Fruit fly (Drosophila melanogaster) whole organism, embryonic: Measurements from ENCODE around the gene Fancl.

Source experiments
- ATbp ChIP-seq: fragments of 200-800 bp; sonication (Bioruptor generic); optimal IDR thresholded peaks from 2 replicates; lab custom pipeline; 2017; ENCODE audit warnings: missing biosample characterization, mild to moderate bottlenecking, missing genetic modification characterization, missing genetic modification reagents
- Adf1 ChIP-seq: fragments of 200-800 bp; sonication (Bioruptor generic); IDR thresholded peaks from 2 replicates; pipeline ENCODE4 v1.3.6; 2022; ENCODE audit warnings: missing biosample characterization, missing genetic modification characterization
- Blimp-1 ChIP-seq: fragments of 200-800 bp; sonication (Bioruptor generic); optimal IDR thresholded peaks from 3 replicates; lab custom pipeline; 2018; ENCODE audit warnings: missing biosample characterization, missing genetic modification characterization, mild to moderate bottlenecking, moderate library complexity, missing genetic modification reagents
- CG10274 ChIP-seq: fragments of 200-800 bp; sonication (Bioruptor generic); optimal IDR thresholded peaks from 3 replicates; lab custom pipeline; 2017; ENCODE audit warnings: missing biosample characterization, mild to moderate bottlenecking, missing genetic modification characterization
- CG11456 ChIP-seq: fragments of 200-800 bp; sonication (Bioruptor generic); IDR thresholded peaks from 3 replicates; pipeline ENCODE4 v1.3.6; 2022; ENCODE audit warnings: missing biosample characterization, missing genetic modification characterization
- CG12104 ChIP-seq: fragments of 200-800 bp; sonication (Bioruptor generic); optimal IDR thresholded peaks from 3 replicates; lab custom pipeline; 2016; ENCODE audit warnings: missing biosample characterization, missing genetic modification characterization
- CG14860 ChIP-seq: fragments of 200-800 bp; sonication (Bioruptor generic); IDR thresholded peaks from 3 replicates; pipeline ENCODE4 v1.3.6; 2022; ENCODE audit warnings: missing biosample characterization, missing genetic modification characterization; ENCODE audit not compliant: partially characterized antibody
- CG15696 ChIP-seq: fragments of 200-800 bp; sonication (Bioruptor generic); optimal IDR thresholded peaks from 2 replicates; lab custom pipeline; 2019; ENCODE audit warnings: missing biosample characterization, mild to moderate bottlenecking, missing genetic modification characterization, moderate library complexity
- CG18476 ChIP-seq: fragments of 200-800 bp; sonication (Bioruptor generic); optimal IDR thresholded peaks from 2 replicates; lab custom pipeline; 2016; ENCODE audit warnings: missing biosample characterization, mild to moderate bottlenecking, missing genetic modification characterization
- CG3065 ChIP-seq: fragments of 200-800 bp; sonication (Bioruptor generic); optimal IDR thresholded peaks from 2 replicates; lab custom pipeline; 2016; ENCODE audit warnings: missing biosample characterization, missing genetic modification characterization
- CG31224 ChIP-seq: fragments of 200-800 bp; sonication (Bioruptor generic); IDR thresholded peaks from 2 replicates; pipeline ENCODE4 v1.3.6; 2022; ENCODE audit warnings: missing biosample characterization, missing genetic modification characterization
- CG5180 ChIP-seq: fragments of 200-800 bp; sonication (Bioruptor generic); optimal IDR thresholded peaks from 3 replicates; lab custom pipeline; 2017; ENCODE audit warnings: missing biosample characterization, missing genetic modification characterization, mild to moderate bottlenecking, moderate library complexity, missing genetic modification reagents
- CG5245 ChIP-seq: fragments of 200-800 bp; sonication (Bioruptor generic); optimal IDR thresholded peaks from 3 replicates; lab custom pipeline; 2016; ENCODE audit warnings: missing biosample characterization, missing genetic modification characterization
- CG6854 ChIP-seq: fragments of 200-800 bp; sonication (Bioruptor generic); optimal IDR thresholded peaks from 3 replicates; lab custom pipeline; 2017; ENCODE audit warnings: missing biosample characterization, mild to moderate bottlenecking, missing genetic modification characterization
- CG7357 ChIP-seq: fragments of 200-800 bp; sonication (Bioruptor generic); IDR thresholded peaks from 3 replicates; pipeline ENCODE4 v1.3.6; 2022; ENCODE audit warnings: missing biosample characterization, missing genetic modification characterization
- CG8089 ChIP-seq: fragments of 200-800 bp; sonication (Bioruptor generic); optimal IDR thresholded peaks from 3 replicates; lab custom pipeline; 2016; ENCODE audit warnings: missing biosample characterization, missing genetic modification characterization
- CG8281 ChIP-seq: fragments of 200-800 bp; sonication (Bioruptor generic); optimal IDR thresholded peaks from 2 replicates; lab custom pipeline; 2018; ENCODE audit warnings: missing biosample characterization, mild to moderate bottlenecking, missing genetic modification characterization, moderate library complexity
- CG8478 ChIP-seq: fragments of >200 bp; optimal IDR thresholded peaks from 2 replicates; lab custom pipeline; 2018
- CoRest ChIP-seq: fragments of 200-800 bp; sonication (Bioruptor generic); optimal IDR thresholded peaks from 3 replicates; lab custom pipeline; 2018; ENCODE audit warnings: missing biosample characterization, mild to moderate bottlenecking, missing genetic modification characterization, moderate library complexity
- Dip2 ChIP-seq: fragments of 200-800 bp; sonication (Bioruptor generic); IDR thresholded peaks from 2 replicates; pipeline ENCODE4 v1.3.6; 2022; ENCODE audit warnings: missing biosample characterization, missing genetic modification characterization
- Drgx ChIP-seq: fragments of 200-800 bp; sonication (Bioruptor generic); IDR thresholded peaks from 2 replicates; pipeline ENCODE4 v1.3.6; 2022; ENCODE audit warnings: missing biosample characterization, missing genetic modification characterization
- H15 ChIP-seq: fragments of 200-800 bp; sonication (Bioruptor generic); IDR thresholded peaks from 3 replicates; pipeline ENCODE4 v1.3.6; 2022; ENCODE audit warnings: missing biosample characterization, missing genetic modification characterization
- HLHmδ ChIP-seq: fragments of 200-800 bp; sonication (Bioruptor generic); optimal IDR thresholded peaks from 2 replicates; lab custom pipeline; 2018; ENCODE audit warnings: missing biosample characterization, mild to moderate bottlenecking, missing genetic modification characterization, moderate library complexity
- Hand ChIP-seq: fragments of 200-800 bp; sonication (Bioruptor generic); optimal IDR thresholded peaks from 2 replicates; lab custom pipeline; 2017; ENCODE audit warnings: mild to moderate bottlenecking, missing biosample characterization, missing genetic modification reagents, missing genetic modification characterization
- Hey ChIP-seq: fragments of 200-800 bp; sonication (Bioruptor generic); optimal IDR thresholded peaks from 3 replicates; lab custom pipeline; 2018; ENCODE audit warnings: missing biosample characterization, mild to moderate bottlenecking, missing genetic modification characterization
- Myb ChIP-seq: fragments of 200-800 bp; sonication (Bioruptor generic); optimal IDR thresholded peaks from 2 replicates; lab custom pipeline; 2016; ENCODE audit warnings: missing biosample characterization, missing genetic modification characterization
- NK7.1 ChIP-seq: fragments of 200-800 bp; sonication (Bioruptor generic); optimal IDR thresholded peaks from 3 replicates; lab custom pipeline; 2016; ENCODE audit warnings: missing biosample characterization, missing genetic modification characterization
- Neu2 ChIP-seq: fragments of 200-800 bp; sonication (Bioruptor generic); optimal IDR thresholded peaks from 3 replicates; lab custom pipeline; 2016; ENCODE audit warnings: missing biosample characterization, missing genetic modification characterization, borderline replicate concordance
- Ravus ChIP-seq: fragments of 200-800 bp; sonication (Bioruptor generic); IDR thresholded peaks from 2 replicates; pipeline ENCODE4 v1.3.6; 2022; ENCODE audit warnings: missing biosample characterization, missing genetic modification characterization
- TFAM ChIP-seq: fragments of 200-800 bp; sonication (Bioruptor generic); optimal IDR thresholded peaks from 2 replicates; lab custom pipeline; 2017; ENCODE audit warnings: missing biosample characterization, missing genetic modification characterization, inconsistent platforms
- Taf1 ChIP-seq: fragments of 200-800 bp; sonication (Bioruptor generic); IDR thresholded peaks from 2 replicates; pipeline ENCODE4 v1.3.6; 2022; ENCODE audit warnings: missing biosample characterization, missing genetic modification characterization
- Usf ChIP-seq: fragments of 200-800 bp; sonication (Bioruptor generic); optimal IDR thresholded peaks from 2 replicates; lab custom pipeline; 2017; ENCODE audit warnings: missing genotype, missing biosample characterization, missing genetic modification characterization
- ato ChIP-seq: fragments of 200-800 bp; sonication (Bioruptor generic); IDR thresholded peaks from 2 replicates; pipeline ENCODE4 v1.3.6; 2022; ENCODE audit warnings: missing biosample characterization, missing genetic modification characterization; ENCODE audit not compliant: partially characterized antibody
- cas ChIP-seq: fragments of 200-800 bp; sonication (Bioruptor generic); IDR thresholded peaks from 2 replicates; pipeline ENCODE4 v1.3.6; 2022; ENCODE audit warnings: missing biosample characterization, missing genetic modification characterization
- chif ChIP-seq, 2 experiments: fragments of 200-800 bp; sonication (Bioruptor generic); optimal IDR thresholded peaks; 3 replicates each; lab custom pipeline; 2016; ENCODE audit warnings: missing biosample characterization in 2 of 2, missing genetic modification characterization in 2 of 2
- chn ChIP-seq: fragments of 200-800 bp; sonication (Bioruptor generic); optimal IDR thresholded peaks from 2 replicates; lab custom pipeline; 2016; ENCODE audit warnings: missing biosample characterization, missing genetic modification characterization
- en ChIP-seq: fragments of 200-800 bp; sonication (Bioruptor generic); optimal IDR thresholded peaks from 2 replicates; lab custom pipeline; 2016; ENCODE audit warnings: missing biosample characterization, missing genetic modification characterization
- exex ChIP-seq: fragments of 200-800 bp; sonication (Bioruptor generic); optimal IDR thresholded peaks from 4 replicates; lab custom pipeline; 2018; ENCODE audit warnings: missing biosample characterization, mild to moderate bottlenecking, missing genetic modification characterization, moderate library complexity
- gfzf ChIP-seq: fragments of 200-800 bp; sonication (Bioruptor generic); optimal IDR thresholded peaks from 2 replicates; lab custom pipeline; 2016; ENCODE audit warnings: missing biosample characterization, mild to moderate bottlenecking, missing genetic modification characterization, moderate library complexity
- grau ChIP-seq: fragments of 200-800 bp; optimal IDR thresholded peaks from 3 replicates; lab custom pipeline; 2019; ENCODE audit warnings: missing biosample characterization, mild to moderate bottlenecking, missing genetic modification characterization, moderate library complexity
- kah ChIP-seq: fragments of 200-800 bp; sonication (Bioruptor generic); optimal IDR thresholded peaks from 2 replicates; lab custom pipeline; 2018; ENCODE audit warnings: missing biosample characterization, mild to moderate bottlenecking, missing genetic modification characterization
- lab ChIP-seq: fragments of 200-800 bp; sonication (Bioruptor generic); optimal IDR thresholded peaks from 3 replicates; lab custom pipeline; 2017; ENCODE audit warnings: missing biosample characterization, missing genetic modification characterization, mild to moderate bottlenecking, moderate library complexity, missing genetic modification reagents
- salm ChIP-seq: fragments of 200-800 bp; sonication (Bioruptor generic); optimal IDR thresholded peaks from 2 replicates; lab custom pipeline; 2018; ENCODE audit warnings: missing biosample characterization, mild to moderate bottlenecking, missing genetic modification characterization
- scrt ChIP-seq: fragments of 200-800 bp; sonication (Bioruptor generic); optimal IDR thresholded peaks from 2 replicates; lab custom pipeline; 2018; ENCODE audit warnings: missing biosample characterization, mild to moderate bottlenecking, missing genetic modification characterization, moderate library complexity
- sim ChIP-seq: fragments of 200-800 bp; sonication (Bioruptor generic); IDR thresholded peaks from 2 replicates; pipeline ENCODE4 v1.3.6; 2022; ENCODE audit warnings: missing biosample characterization, missing genetic modification characterization
- sima ChIP-seq: fragments of 200-800 bp; sonication (Bioruptor generic); optimal IDR thresholded peaks from 2 replicates; lab custom pipeline; 2016; ENCODE audit warnings: missing biosample characterization, missing genetic modification characterization
- ssp ChIP-seq: fragments of 200-800 bp; sonication (Bioruptor generic); IDR thresholded peaks from 2 replicates; pipeline ENCODE4 v1.3.6; 2022; ENCODE audit warnings: missing biosample characterization, missing genetic modification characterization
- ttk ChIP-seq: fragments of 200-800 bp; sonication (Bioruptor generic); IDR thresholded peaks from 2 replicates; pipeline ENCODE4 v2.1.2; 2022; ENCODE audit warnings: missing biosample characterization, missing genetic modification characterization
- twi ChIP-seq: fragments of 200-800 bp; optimal IDR thresholded peaks from 2 replicates; lab custom pipeline; 2019; ENCODE audit warnings: missing biosample characterization, mild to moderate bottlenecking, missing genetic modification characterization, moderate library complexity
- tx ChIP-seq: fragments of 200-800 bp; sonication (Bioruptor generic); optimal IDR thresholded peaks from 2 replicates; lab custom pipeline; 2016; ENCODE audit warnings: missing biosample characterization, missing genetic modification characterization
- vvl ChIP-seq: fragments of 200-800 bp; sonication (Bioruptor generic); IDR thresholded peaks from 2 replicates; pipeline ENCODE4 v1.3.6; 2022; ENCODE audit warnings: missing biosample characterization, missing genetic modification characterization
- zfh2 ChIP-seq: fragments of 200-800 bp; sonication (Bioruptor generic); optimal IDR thresholded peaks from 2 replicates; lab custom pipeline; 2016; ENCODE audit warnings: missing biosample characterization, missing genetic modification characterization

The Fancl gene

DNA sequence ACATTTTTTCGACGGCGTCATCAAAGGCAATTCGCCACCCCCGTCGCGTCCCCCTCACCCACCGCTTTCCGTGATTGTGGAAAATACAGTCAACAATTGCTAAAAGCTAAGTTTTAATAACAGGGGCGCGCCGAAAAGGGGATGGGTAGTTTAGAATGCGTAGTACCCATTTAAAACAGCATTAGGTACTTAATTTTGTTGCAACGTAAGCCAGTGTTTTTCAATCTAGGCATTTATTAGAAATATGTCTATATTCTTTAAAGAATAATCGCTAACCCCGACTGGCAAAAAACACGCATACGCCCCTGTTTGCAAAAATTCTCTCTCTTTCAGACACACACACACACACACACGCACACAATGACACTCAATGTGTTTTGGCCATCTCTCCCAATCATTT, 32.2 kb upstream of the Fancl start (continued):
- TF ChIP-seq Neu2 (GFP tag; lab: Kevin White, UChicago) (no peak), vvl (GFP tag; lab: Robert Waterston, UW) (peak; percentile 62), Adf1 (GFP tag; lab: Robert Waterston, UW) (no peak), CG15696 (tag; lab: Kevin White, UChicago) (no peak), Ravus (GFP tag; lab: Robert Waterston, UW) (no peak), Hey (tag; lab: Kevin White, UChicago) (no peak), sima (GFP tag; lab: Kevin White, UChicago) (no peak), ato (GFP tag; lab: Robert Waterston, UW) (no peak), gfzf (GFP tag; lab: Kevin White, UChicago) (no peak), CG18476 (GFP tag; lab: Kevin White, UChicago) (no peak), ATbp (GFP tag; lab: Kevin White, UChicago) (no peak), Drgx (no peak), Hand (GFP tag; lab: Kevin White, UChicago) (peak; percentile 54), exex (tag; lab: Kevin White, UChicago) (no peak), zfh2 (GFP tag; lab: Kevin White, UChicago) (peak; percentile 83), H15 (0 out of 3 replicates have a peak, but pooled peaks have one; percentile 45), CG7357 (no peak), Blimp-1 (GFP tag; lab: Kevin White, UChicago) (no peak), en (no peak), sim (GFP tag; lab: Robert Waterston, UW) (no peak), chif (GFP tag; optimal IDR thresholded peaks at IDR 0.05; lab: Kevin White, UChicago) (no peak), ttk (peak; percentile 52), twi (no peak), NK7.1 (GFP tag; lab: Kevin White, UChicago) (no peak), CG5180 (GFP tag; lab: Kevin White, UChicago) (no peak), Taf1 (peak; percentile 66), tx (peak; percentile 2), HLHmδ (no peak), CG10274 (GFP tag; lab: Kevin White, UChicago) (peak; percentile 22), CG14860 (no peak), CG3065 (GFP tag; lab: Kevin White, UChicago) (no peak), CG12104 (no peak), scrt (GFP tag; lab: Kevin White, UChicago) (peak; percentile 51), TFAM (GFP tag; lab: Kevin White, UChicago) (no peak), Usf (GFP tag; lab: Kevin White, UChicago) (peak; percentile 50), grau (peak; percentile 66), CG8089 (no peak), CG5245 (GFP tag; lab: Kevin White, UChicago) (no peak), lab (peak; percentile 82), Dip2 (GFP tag; lab: Robert Waterston, UW) (no peak), cas (no peak), CG6854 (GFP tag; lab: Kevin White, UChicago) (no peak), CG8281 (tag; lab: Kevin White, UChicago) (no peak), Myb (GFP tag; lab: Kevin White, UChicago) (peak; percentile 25), CoRest (tag; lab: Kevin White, UChicago) (peak; percentile 47), CG31224 (GFP tag; lab: Robert Waterston, UW) (peak; percentile 56), kah (GFP tag; lab: Kevin White, UChicago) (no peak), CG8478 (lab: Kevin White, UChicago) (no peak), chn (GFP tag; lab: Kevin White, UChicago) (no peak), CG11456 (GFP tag; lab: Robert Waterston, UW) (peak; percentile 57; the same call in 1 of the 3 replicates), ssp (GFP tag; lab: Robert Waterston, UW) (no peak), salm (tag; lab: Kevin White, UChicago) (no peak)
